Worm (Caenorhabditis elegans) whole organism, late embryonic: ENCODE data around the gene emb-8.

Experiments used
- C08G9.2 ChIP-seq: sonication (generic microtip); optimal IDR thresholded peaks from 2 replicates; lab custom pipeline; 2016; ENCODE audit warnings: mild to moderate bottlenecking, missing genetic modification characterization, moderate library complexity, missing compliant biosample characterization
- C38D4.7 ChIP-seq: fragments of 200-800 bp; sonication (Bioruptor generic); optimal IDR thresholded peaks from 2 replicates; lab custom pipeline; 2018; ENCODE audit warnings: mild to moderate bottlenecking, missing genetic modification characterization, moderate library complexity, missing compliant biosample characterization
- F13H6.1 ChIP-seq: sonication (generic microtip); optimal IDR thresholded peaks from 2 replicates; lab custom pipeline; 2016; ENCODE audit warnings: missing genetic modification characterization, missing compliant biosample characterization
- K02D7.2 ChIP-seq: sonication (generic microtip); optimal IDR thresholded peaks from 2 replicates; lab custom pipeline; 2017; ENCODE audit warnings: mild to moderate bottlenecking, missing genetic modification characterization, missing compliant biosample characterization
- Y22D7AL.16 ChIP-seq: sonication (generic microtip); optimal IDR thresholded peaks from 2 replicates; lab custom pipeline; 2016; ENCODE audit warnings: missing genetic modification characterization, missing compliant biosample characterization
- ahr-1 ChIP-seq: sonication (generic microtip); optimal IDR thresholded peaks from 2 replicates; lab custom pipeline; 2016; ENCODE audit warnings: missing genetic modification characterization, missing compliant biosample characterization
- ceh-14 ChIP-seq: sonication (generic microtip); optimal IDR thresholded peaks from 2 replicates; lab custom pipeline; 2016; ENCODE audit warnings: missing genotype, missing genetic modification characterization, missing compliant biosample characterization
- ceh-19 ChIP-seq: fragments of 200-800 bp; sonication (Bioruptor generic); optimal IDR thresholded peaks from 2 replicates; lab custom pipeline; 2018; ENCODE audit warnings: mild to moderate bottlenecking, missing genetic modification characterization, missing compliant biosample characterization
- ceh-2 ChIP-seq: sonication (generic microtip); optimal IDR thresholded peaks from 2 replicates; lab custom pipeline; 2016; ENCODE audit warnings: missing genotype, missing genetic modification characterization, missing compliant biosample characterization
- ceh-22 ChIP-seq: sonication (generic microtip); optimal IDR thresholded peaks from 2 replicates; lab custom pipeline; 2017; ENCODE audit warnings: missing biosample characterization, missing genetic modification characterization
- ceh-31 ChIP-seq: sonication (generic microtip); optimal IDR thresholded peaks from 2 replicates; lab custom pipeline; 2016; ENCODE audit warnings: missing genetic modification characterization, missing compliant biosample characterization
- ceh-45 ChIP-seq: fragments of 200-800 bp; sonication (Bioruptor generic); IDR thresholded peaks from 2 replicates; pipeline ENCODE4 v1.3.6; 2022; ENCODE audit warnings: missing genetic modification reagents, missing genetic modification characterization, missing compliant biosample characterization
- ceh-48 ChIP-seq: sonication (generic microtip); optimal IDR thresholded peaks from 2 replicates; lab custom pipeline; 2016; ENCODE audit warnings: missing genetic modification characterization, inconsistent platforms, missing compliant biosample characterization
- che-1 ChIP-seq: sonication (generic microtip); optimal IDR thresholded peaks from 2 replicates; lab custom pipeline; 2016; ENCODE audit warnings: mild to moderate bottlenecking, missing genetic modification characterization, missing compliant biosample characterization
- dmd-4 ChIP-seq: sonication (generic microtip); optimal IDR thresholded peaks from 2 replicates; lab custom pipeline; 2016; ENCODE audit warnings: borderline replicate concordance, missing genetic modification characterization, missing compliant biosample characterization
- dve-1 ChIP-seq: sonication (generic microtip); optimal IDR thresholded peaks from 2 replicates; lab custom pipeline; 2017; ENCODE audit warnings: antibody characterized with exemption, mild to moderate bottlenecking, missing genetic modification characterization, missing compliant biosample characterization
- elt-4 ChIP-seq: sonication (generic microtip); optimal IDR thresholded peaks from 2 replicates; lab custom pipeline; 2016; ENCODE audit warnings: missing genetic modification characterization, missing compliant biosample characterization
- ets-4 ChIP-seq: sonication (generic microtip); optimal IDR thresholded peaks from 2 replicates; lab custom pipeline; 2016; ENCODE audit warnings: missing genetic modification characterization, missing compliant biosample characterization
- fax-1 ChIP-seq: sonication (generic microtip); optimal IDR thresholded peaks from 2 replicates; lab custom pipeline; 2016; ENCODE audit warnings: missing genotype, missing genetic modification characterization, missing compliant biosample characterization
- fkh-6 ChIP-seq: sonication (generic microtip); optimal IDR thresholded peaks from 2 replicates; lab custom pipeline; 2016; ENCODE audit warnings: missing genetic modification characterization, missing compliant biosample characterization
- hlh-13 ChIP-seq: fragments of 200-800 bp; sonication (Bioruptor generic); optimal IDR thresholded peaks from 2 replicates; lab custom pipeline; 2018; ENCODE audit warnings: mild to moderate bottlenecking, missing genetic modification characterization, missing compliant biosample characterization
- hlh-30 ChIP-seq: sonication (generic microtip); optimal IDR thresholded peaks from 2 replicates; lab custom pipeline; 2017; ENCODE audit warnings: antibody characterized with exemption, missing genetic modification characterization, missing compliant biosample characterization; ENCODE audit not compliant: insufficient read depth
- hlh-6 ChIP-seq: sonication (generic microtip); optimal IDR thresholded peaks from 2 replicates; lab custom pipeline; 2016; ENCODE audit warnings: missing genotype, missing genetic modification characterization, missing compliant biosample characterization
- lim-6 ChIP-seq: sonication (generic microtip); optimal IDR thresholded peaks from 2 replicates; lab custom pipeline; 2016; ENCODE audit warnings: missing genetic modification characterization, missing compliant biosample characterization
- lin-11 ChIP-seq: fragments of 200-800 bp; sonication (Bioruptor generic); optimal IDR thresholded peaks from 2 replicates; lab custom pipeline; 2018; ENCODE audit warnings: mild to moderate bottlenecking, missing genetic modification characterization, missing compliant biosample characterization
- mec-3 ChIP-seq: sonication (generic microtip); optimal IDR thresholded peaks from 2 replicates; lab custom pipeline; 2016; ENCODE audit warnings: borderline replicate concordance, missing genetic modification characterization, missing compliant biosample characterization
- nhr-232 ChIP-seq: sonication (generic microtip); optimal IDR thresholded peaks from 2 replicates; lab custom pipeline; 2016; ENCODE audit warnings: missing genetic modification characterization, missing compliant biosample characterization
- odd-2 ChIP-seq: sonication (generic microtip); optimal IDR thresholded peaks from 2 replicates; lab custom pipeline; 2017; ENCODE audit warnings: antibody characterized with exemption, mild to moderate bottlenecking, missing genetic modification characterization, missing compliant biosample characterization
- pax-1 ChIP-seq: fragments of 150-350 bp; optimal IDR thresholded peaks from 2 replicates; lab custom pipeline; 2014; ENCODE audit warnings: missing biosample characterization, missing genetic modification characterization
- pha-2 ChIP-seq: sonication (generic microtip); optimal IDR thresholded peaks from 2 replicates; lab custom pipeline; 2017; ENCODE audit warnings: mild to moderate bottlenecking, missing genetic modification characterization, missing compliant biosample characterization
- pqm-1 ChIP-seq: sonication (generic microtip); optimal IDR thresholded peaks from 2 replicates; lab custom pipeline; 2016; ENCODE audit warnings: missing genetic modification characterization, missing compliant biosample characterization
- sdc-2 ChIP-seq: sonication (generic microtip); optimal IDR thresholded peaks from 2 replicates; lab custom pipeline; 2016; ENCODE audit warnings: missing genotype, missing genetic modification characterization, missing compliant biosample characterization
- sox-2 ChIP-seq: fragments of 200-800 bp; sonication (Bioruptor generic); IDR thresholded peaks from 2 replicates; pipeline ENCODE4 v1.3.6; 2022; ENCODE audit warnings: missing genetic modification reagents, missing genetic modification characterization, missing compliant biosample characterization
- sox-4 ChIP-seq: sonication (generic microtip); optimal IDR thresholded peaks from 2 replicates; lab custom pipeline; 2017; ENCODE audit warnings: mild to moderate bottlenecking, missing genetic modification characterization, inconsistent platforms, missing compliant biosample characterization
- unc-3 ChIP-seq, 2 experiments: fragments of 200-800 bp in 1 of 2; sonication (Bioruptor generic) in 1 of 2; sonication (generic microtip) in 1 of 2; conservative IDR thresholded peaks in 1 of 2; optimal IDR thresholded peaks in 1 of 2; 2 replicates each; pipeline versions ENCODE4 v1.3.6 to Lab custom; 2016 to 2022; ENCODE audit warnings: missing compliant biosample characterization in 2 of 2, missing genetic modification characterization in 2 of 2, missing genetic modification reagents in 1 of 2
- unc-42 ChIP-seq: sonication (generic microtip); optimal IDR thresholded peaks from 2 replicates; lab custom pipeline; 2016; ENCODE audit warnings: missing genotype, missing genetic modification characterization, missing compliant biosample characterization

emb-8 gene

ce11 chrIII:5199577-5199976 lies at the start of gene emb-8:
emb-8 (minus strand) TSS chrIII:5199677.
- no peak for TF ChIP-seq sdc-2 (tag; lab: Kevin White, UChicago)
- TF ChIP-seq ceh-2 (tag; lab: Kevin White, UChicago) = no peak
- TF ChIP-seq ceh-48 (tag; lab: Kevin White, UChicago) = no peak
- no peak for TF ChIP-seq hlh-6 (tag; lab: Kevin White, UChicago)
- TF ChIP-seq K02D7.2 (tag; lab: Kevin White, UChicago) = no peak
- TF ChIP-seq ahr-1 (tag; lab: Kevin White, UChicago) = no peak
- TF ChIP-seq, all 69 proteins: peak for 0

ce11 chrIII:5248706-5249105 lies 49.2 kb upstream of the emb-8 start:
- TF ChIP-seq elt-4 (tag; lab: Kevin White, UChicago) (no peak), odd-2 (no peak), fkh-6 (tag; lab: Kevin White, UChicago) (no peak), hlh-30 (tag; lab: Kevin White, UChicago) (no peak), mec-3 (tag; lab: Kevin White, UChicago) (no peak), ets-4 (tag; lab: Kevin White, UChicago) (no peak), sox-2 (GFP tag; lab: Robert Waterston, UW) (no peak), hlh-13 (GFP tag; lab: Kevin White, UChicago) (no peak), fax-1 (tag; lab: Kevin White, UChicago) (no peak), ceh-22 (tag; lab: Kevin White, UChicago) (no peak), ceh-19 (GFP tag; lab: Kevin White, UChicago) (no peak), unc-42 (tag; lab: Kevin White, UChicago) (no peak), F13H6.1 (tag; lab: Kevin White, UChicago) (no peak), lim-6 (tag; lab: Kevin White, UChicago) (no peak)

ce11 chrIII:5245067-5245466 lies 45.6 kb upstream of the emb-8 start:
- TF ChIP-seq C38D4.7 (GFP tag; lab: Kevin White, UChicago) = no peak
- no peak for TF ChIP-seq fax-1 (tag; lab: Kevin White, UChicago)

ce11 chrIII:5244539-5244938 lies 45.1 kb upstream of the emb-8 start, which contains the start of gene cnd-1:
cnd-1 (minus strand) TSS chrIII:5244639.
- no peak for TF ChIP-seq Y22D7AL.16
- no peak for TF ChIP-seq pha-2
- no peak for TF ChIP-seq dve-1 (tag; lab: Kevin White, UChicago)
- TF ChIP-seq ceh-31 (tag; lab: Kevin White, UChicago) = no peak
- TF ChIP-seq pax-1 (tag; lab: Kevin White, UChicago) = no peak
- TF ChIP-seq che-1 = no peak
- no peak for TF ChIP-seq lin-11 (tag; lab: Kevin White, UChicago)
- TF ChIP-seq unc-42 (tag; lab: Kevin White, UChicago) = no peak
- no peak for TF ChIP-seq ceh-45 (GFP tag; lab: Robert Waterston, UW)
- TF ChIP-seq pqm-1 (tag; lab: Kevin White, UChicago) = no peak
- no peak for TF ChIP-seq fkh-6 (tag; lab: Kevin White, UChicago)
- TF ChIP-seq hlh-6 (tag; lab: Kevin White, UChicago) = no peak
- no peak for TF ChIP-seq ceh-14
- TF ChIP-seq, all 69 proteins: peak for 0

- TF ChIP-seq nhr-232 (tag; lab: Kevin White, UChicago) (no peak), sox-4 (tag; lab: Kevin White, UChicago) (no peak), dmd-4 (tag; lab: Kevin White, UChicago) (no peak), unc-3 (GFP tag; conservative IDR thresholded peaks at IDR 0.05; lab: Robert Waterston, UW) (no peak), unc-3 (tag; optimal IDR thresholded peaks at IDR 0.05; lab: Kevin White, UChicago) (no peak), C08G9.2 (tag; lab: Kevin White, UChicago) (no peak), che-1 (no peak), sdc-2 (tag; lab: Kevin White, UChicago) (no peak)
Observed at ce11 chrIII:5241854-5242253, 42.4 kb upstream of the emb-8 start.
